Fruit fly (Drosophila melanogaster): ENCODE results near the gene SLIRP1.

SLIRP1 gene

dm6 chrX:21362878-21363277 is 43.8 kb upstream of the SLIRP1 start, which contains the start of the genes bbx and waw (continued):
- TF ChIP-seq zf30C (GFP tag; optimal IDR thresholded peaks at IDR 0.05) = peak; percentile 55
- TF ChIP-seq CG12744 (GFP tag; optimal IDR thresholded peaks at IDR 0.05) = no peak
- 0 out of 3 replicates have a peak, but pooled peaks have one; percentile 16 for TF ChIP-seq ken (GFP tag; IDR thresholded peaks at IDR 0.05)
- no peak for TF ChIP-seq h (optimal IDR thresholded peaks at IDR 0.05)
- TF ChIP-seq zfh2 (GFP tag; optimal IDR thresholded peaks at IDR 0.05) = no peak
- no peak for TF ChIP-seq CG31365 (tag; optimal IDR thresholded peaks at IDR 0.05)
- peak; percentile 46 for TF ChIP-seq phol (tag; optimal IDR thresholded peaks at IDR 0.05)
- TF ChIP-seq CG9817 (tag; optimal IDR thresholded peaks at IDR 0.05) = peak; percentile 8
- TF ChIP-seq CG2678 (tag; optimal IDR thresholded peaks at IDR 0.05) = no peak
- TF ChIP-seq CG1233 (GFP tag; optimal IDR thresholded peaks at IDR 0.05) = peak; percentile 19
- no peak for TF ChIP-seq pnt (GFP tag; optimal IDR thresholded peaks at IDR 0.05)
- TF ChIP-seq CG15601 (tag; optimal IDR thresholded peaks at IDR 0.05) = peak; percentile 48
- TF ChIP-seq PHDP (tag; optimal IDR thresholded peaks at IDR 0.05) = peak; percentile 36
- TF ChIP-seq MESR4 (GFP tag; optimal IDR thresholded peaks at IDR 0.05) = peak; percentile 71
- TF ChIP-seq z (GFP tag; IDR thresholded peaks at IDR 0.05) = no peak
- TF ChIP-seq CG7987 (GFP tag; optimal IDR thresholded peaks at IDR 0.05) = peak; percentile 67
- TF ChIP-seq CG10565 (GFP tag; optimal IDR thresholded peaks at IDR 0.05) = no peak
- no peak for TF ChIP-seq CG11247 (GFP tag; IDR thresholded peaks at IDR 0.05)
- TF ChIP-seq CG30020 (tag; optimal IDR thresholded peaks at IDR 0.05) = peak; percentile 8
- TF ChIP-seq repo (GFP tag; optimal IDR thresholded peaks at IDR 0.05) = no peak
- TF ChIP-seq CG11085 (GFP tag; IDR thresholded peaks at IDR 0.05) = no peak
- TF ChIP-seq CG17612 (GFP tag; IDR thresholded peaks at IDR 0.05) = no peak
- peak; percentile 38 for TF ChIP-seq CG13624 (GFP tag; optimal IDR thresholded peaks at IDR 0.05)
- no peak for TF ChIP-seq unc-4 (GFP tag; IDR thresholded peaks at IDR 0.05; ENCODE audit: partially characterized antibody)
- TF ChIP-seq CG34224 (GFP tag; IDR thresholded peaks at IDR 0.05; ENCODE audit: partially characterized antibody) = no peak
- no peak for TF ChIP-seq gcm (GFP tag; optimal IDR thresholded peaks at IDR 0.05)
- TF ChIP-seq kni (GFP tag; optimal IDR thresholded peaks at IDR 0.05) = peak; percentile 53
- TF ChIP-seq CG8359 (GFP tag; optimal IDR thresholded peaks at IDR 0.05; ENCODE audit: borderline replicate concordance) = no peak
- no peak for TF ChIP-seq peb (GFP tag; IDR thresholded peaks at IDR 0.05)
- no peak for TF ChIP-seq ERR (GFP tag; optimal IDR thresholded peaks at IDR 0.05)
- TF ChIP-seq eve (GFP tag; optimal IDR thresholded peaks at IDR 0.05) = no peak
- TF ChIP-seq CG13296 (GFP tag; optimal IDR thresholded peaks at IDR 0.05) = no peak
- TF ChIP-seq BEAF-32 (GFP tag; optimal IDR thresholded peaks at IDR 0.05) = peak; percentile 33
- no peak for TF ChIP-seq lbe (GFP tag; optimal IDR thresholded peaks at IDR 0.05)
- peak; percentile 13 for TF ChIP-seq dmrt11E (tag; optimal IDR thresholded peaks at IDR 0.05)
- peak; percentile 68 for TF ChIP-seq CG12659 (GFP tag; optimal IDR thresholded peaks at IDR 0.05)
- TF ChIP-seq Rfx (GFP tag; IDR thresholded peaks at IDR 0.05) = peak; percentile 38; the same call in 1 of the 2 replicates
- peak; percentile 72 for TF ChIP-seq CG1603 (tag; optimal IDR thresholded peaks at IDR 0.05)
- no peak for TF ChIP-seq CG2875 (GFP tag; optimal IDR thresholded peaks at IDR 0.05)
- TF ChIP-seq NK7.1 (GFP tag; optimal IDR thresholded peaks at IDR 0.05) = no peak
- TF ChIP-seq Vsx1 (GFP tag; optimal IDR thresholded peaks at IDR 0.05) = no peak
- TF ChIP-seq luna (GFP tag; optimal IDR thresholded peaks at IDR 0.05) = no peak
- no peak for TF ChIP-seq vnd (GFP tag; IDR thresholded peaks at IDR 0.05; ENCODE audit: partially characterized antibody)
- no peak for TF ChIP-seq cato (GFP tag; optimal IDR thresholded peaks at IDR 0.05; ENCODE audit: borderline replicate concordance)
- no peak for TF ChIP-seq CG16779 (GFP tag; IDR thresholded peaks at IDR 0.05)
- no peak for TF ChIP-seq CG5180 (GFP tag; optimal IDR thresholded peaks at IDR 0.05)
- no peak for TF ChIP-seq al (GFP tag; IDR thresholded peaks at IDR 0.05)
- no peak for TF ChIP-seq chinmo (GFP tag; IDR thresholded peaks at IDR 0.05; ENCODE audit: partially characterized antibody)
- TF ChIP-seq Side (GFP tag; optimal IDR thresholded peaks at IDR 0.05) = no peak
- TF ChIP-seq Dll (GFP tag; IDR thresholded peaks at IDR 0.05; ENCODE audit: partially characterized antibody) = 0 out of 4 replicates have a peak, but pooled peaks have one; percentile 20

Data from whole organism, embryonic.